Fruit fly (Drosophila melanogaster): ENCODE data around the gene Ipp.

Ipp gene

dm6 chr3R:13915646-13916045, 42.9 kb upstream of the Ipp start:
- TF ChIP-seq Abd-B (GFP tag; optimal IDR thresholded peaks at IDR 0.05) (no peak), Hr83 (GFP tag; optimal IDR thresholded peaks at IDR 0.05; ENCODE audit: poor library complexity, severe bottlenecking) (no peak), br (GFP tag; optimal IDR thresholded peaks at IDR 0.05) (peak; percentile 69), h (GFP tag; optimal IDR thresholded peaks at IDR 0.05) (peak; percentile 73), HLH106 (tag; optimal IDR thresholded peaks at IDR 0.05) (peak; percentile 67), Rel (GFP tag; optimal IDR thresholded peaks at IDR 0.05) (no peak), Rel (tag; optimal IDR thresholded peaks at IDR 0.05) (no peak), CG32264 (GFP tag; optimal IDR thresholded peaks at IDR 0.05) (no peak), Jra (GFP tag; optimal IDR thresholded peaks at IDR 0.05) (no peak), CrebA (GFP tag; optimal IDR thresholded peaks at IDR 0.05; ENCODE audit: borderline replicate concordance) (no peak), brk (GFP tag; optimal IDR thresholded peaks at IDR 0.05) (no peak), woc (GFP tag; optimal IDR thresholded peaks at IDR 0.05) (no peak), dmrt93B (GFP tag; optimal IDR thresholded peaks at IDR 0.05) (peak; percentile 27), usp (GFP tag; optimal IDR thresholded peaks at IDR 0.05) (no peak), sage (GFP tag; optimal IDR thresholded peaks at IDR 0.05) (no peak), tai (GFP tag; optimal IDR thresholded peaks at IDR 0.05) (peak; percentile 38), psq (GFP tag; optimal IDR thresholded peaks at IDR 0.05) (peak; percentile 41), lola (GFP tag; optimal IDR thresholded peaks at IDR 0.05) (no peak), sv (GFP tag; optimal IDR thresholded peaks at IDR 0.05) (peak; percentile 52), Sp1 (GFP tag; optimal IDR thresholded peaks at IDR 0.05) (peak; percentile 57), Dif (GFP tag; optimal IDR thresholded peaks at IDR 0.05; ENCODE audit: partially characterized antibody) (no peak), dsf (GFP tag; optimal IDR thresholded peaks at IDR 0.05; ENCODE audit: borderline replicate concordance) (no peak), ey (GFP tag; optimal IDR thresholded peaks at IDR 0.05) (peak; percentile 54), CG9705 (GFP tag; optimal IDR thresholded peaks at IDR 0.05) (no peak), Myc (optimal IDR thresholded peaks at IDR 0.05) (no peak), Dfd (GFP tag; optimal IDR thresholded peaks at IDR 0.05) (no peak), pan (optimal IDR thresholded peaks at IDR 0.05) (no peak), Mio (GFP tag; optimal IDR thresholded peaks at IDR 0.05) (no peak), rgr (GFP tag; optimal IDR thresholded peaks at IDR 0.05) (peak; percentile 53), N (GFP tag; optimal IDR thresholded peaks at IDR 0.05) (no peak), jim (GFP tag; optimal IDR thresholded peaks at IDR 0.05) (no peak), Vsx2 (GFP tag; optimal IDR thresholded peaks at IDR 0.05; ENCODE audit: partially characterized antibody) (no peak), dl (GFP tag; optimal IDR thresholded peaks at IDR 0.05; ENCODE audit: insufficient read depth in 1 of 2, partially characterized antibody in 2 of 2) (no peak), Hr78 (GFP tag; optimal IDR thresholded peaks at IDR 0.05) (no peak), fru (GFP tag; optimal IDR thresholded peaks at IDR 0.05) (peak; percentile 48), foxo (GFP tag; optimal IDR thresholded peaks at IDR 0.05) (peak in 1 of 2 experiments; percentile 67), GATAd (GFP tag; optimal IDR thresholded peaks at IDR 0.05) (no peak), OdsH (GFP tag; optimal IDR thresholded peaks at IDR 0.05) (peak; percentile 68), Hnf4 (GFP tag; optimal IDR thresholded peaks at IDR 0.05) (peak; percentile 58)

dm6 chr3R:13916546-13916945, 42.0 kb upstream of the Ipp start:
- no peak for TF ChIP-seq Dfd (GFP tag; optimal IDR thresholded peaks at IDR 0.05)
- peak; percentile 22 for TF ChIP-seq woc (GFP tag; optimal IDR thresholded peaks at IDR 0.05)
- TF ChIP-seq N (GFP tag; optimal IDR thresholded peaks at IDR 0.05), result no peak
- peak in 1 of 2 experiments; percentile 16 for TF ChIP-seq foxo (GFP tag; optimal IDR thresholded peaks at IDR 0.05)
- TF ChIP-seq h (GFP tag; optimal IDR thresholded peaks at IDR 0.05), result peak; percentile 21

dm6 chr3R:13918045-13918444, 40.5 kb upstream of the Ipp start:
- TF ChIP-seq Sp1 (GFP tag; optimal IDR thresholded peaks at IDR 0.05) (no peak), rgr (GFP tag; optimal IDR thresholded peaks at IDR 0.05) (peak; percentile 27)
